Fruit fly (Drosophila melanogaster): ENCODE results near the gene GatA.
A peak's percentile ranks its signal among the peaks of the same experiment; 100 is the strongest.

Gene GatA

dm6 chr3R:19014742-19015422 lies 13.8 kb downstream of the GatA start (continued):
- no peak for TF ChIP-seq hkb (optimal IDR thresholded peaks at IDR 0.05)
- TF ChIP-seq hkb (GFP tag; IDR thresholded peaks at IDR 0.05): peak; percentile 55
- no peak for TF ChIP-seq CG15696 (tag; optimal IDR thresholded peaks at IDR 0.05)
- no peak for TF ChIP-seq cwo (GFP tag; optimal IDR thresholded peaks at IDR 0.05)
- no peak for TF ChIP-seq pros (GFP tag; optimal IDR thresholded peaks at IDR 0.05)
- peak; percentile 52 for TF ChIP-seq D19A (tag; optimal IDR thresholded peaks at IDR 0.05)
- TF ChIP-seq CG1529 (GFP tag; optimal IDR thresholded peaks at IDR 0.05): no peak
- TF ChIP-seq D (optimal IDR thresholded peaks at IDR 0.05): no peak
- peak; percentile 62 for TF ChIP-seq D (GFP tag; optimal IDR thresholded peaks at IDR 0.05)
- no peak for TF ChIP-seq kay (GFP tag; optimal IDR thresholded peaks at IDR 0.05)
- TF ChIP-seq CG10321 (GFP tag; IDR thresholded peaks at IDR 0.05): no peak
- no peak for TF ChIP-seq sd (tag; optimal IDR thresholded peaks at IDR 0.05)
- no peak for TF ChIP-seq CG16779 (GFP tag; IDR thresholded peaks at IDR 0.05)
- TF ChIP-seq CoRest (tag; optimal IDR thresholded peaks at IDR 0.05): peak; percentile 42
- TF ChIP-seq psq (GFP tag; optimal IDR thresholded peaks at IDR 0.05): no peak
- no peak for TF ChIP-seq Hmx (GFP tag; optimal IDR thresholded peaks at IDR 0.05)
- no peak for TF ChIP-seq knrl (GFP tag; IDR thresholded peaks at IDR 0.05; ENCODE audit: partially characterized antibody)
- no peak for TF ChIP-seq tna (GFP tag; IDR thresholded peaks at IDR 0.05; ENCODE audit: partially characterized antibody)
- no peak for TF ChIP-seq CG16813 (GFP tag; IDR thresholded peaks at IDR 0.05; ENCODE audit: partially characterized antibody)
- TF ChIP-seq fu2 (GFP tag; optimal IDR thresholded peaks at IDR 0.05): no peak
- TF ChIP-seq H15 (GFP tag; IDR thresholded peaks at IDR 0.05): peak; percentile 62; the same call in 2 of the 3 replicates
- TF ChIP-seq Deaf1 (tag; optimal IDR thresholded peaks at IDR 0.05): no peak
- no peak for TF ChIP-seq Atf3 (GFP tag; optimal IDR thresholded peaks at IDR 0.05)
- TF ChIP-seq zen2 (GFP tag; IDR thresholded peaks at IDR 0.05; ENCODE audit: partially characterized antibody): no peak
- no peak for TF ChIP-seq CHES-1-like (GFP tag; optimal IDR thresholded peaks at IDR 0.05)
- no peak for TF ChIP-seq usp (GFP tag; optimal IDR thresholded peaks at IDR 0.05)
- peak; percentile 60 for TF ChIP-seq CG7839 (tag; optimal IDR thresholded peaks at IDR 0.05)
- no peak for TF ChIP-seq crp (GFP tag; optimal IDR thresholded peaks at IDR 0.05)
- TF ChIP-seq stc (GFP tag; IDR thresholded peaks at IDR 0.05): peak; percentile 58
- TF ChIP-seq D19B (GFP tag; optimal IDR thresholded peaks at IDR 0.05): no peak
- TF ChIP-seq CG1647 (GFP tag; optimal IDR thresholded peaks at IDR 0.05): no peak
- peak; percentile 48 for TF ChIP-seq fd96Cb (tag; optimal IDR thresholded peaks at IDR 0.05)
- TF ChIP-seq NC2β (GFP tag; optimal IDR thresholded peaks at IDR 0.05): no peak
- TF ChIP-seq Jarid2 (GFP tag; optimal IDR thresholded peaks at IDR 0.05): no peak
- no peak for TF ChIP-seq CG8478 (optimal IDR thresholded peaks at IDR 0.05)
- no peak for TF ChIP-seq yki (optimal IDR thresholded peaks at IDR 0.05)
- no peak for TF ChIP-seq zfh2 (GFP tag; optimal IDR thresholded peaks at IDR 0.05)
- no peak for TF ChIP-seq lilli (GFP tag; optimal IDR thresholded peaks at IDR 0.05)
- no peak for TF ChIP-seq TFAM (GFP tag; optimal IDR thresholded peaks at IDR 0.05)
- TF ChIP-seq CG18262 (tag; optimal IDR thresholded peaks at IDR 0.05): peak; percentile 72
- TF ChIP-seq schlank (tag; optimal IDR thresholded peaks at IDR 0.05): no peak
- TF ChIP-seq Dfd (GFP tag; optimal IDR thresholded peaks at IDR 0.05): no peak
- peak; percentile 65; the same call in 1 of the 2 replicates for TF ChIP-seq CG6689 (GFP tag; IDR thresholded peaks at IDR 0.05)
- no peak for TF ChIP-seq en (GFP tag; optimal IDR thresholded peaks at IDR 0.05)
- no peak for TF ChIP-seq CG4854 (GFP tag; optimal IDR thresholded peaks at IDR 0.05)
- TF ChIP-seq CG6254 (GFP tag; optimal IDR thresholded peaks at IDR 0.05): peak; percentile 59
- no peak for TF ChIP-seq HmgZ (tag; optimal IDR thresholded peaks at IDR 0.05)
- TF ChIP-seq repo (GFP tag; optimal IDR thresholded peaks at IDR 0.05): no peak
- TF ChIP-seq Doc3 (GFP tag; IDR thresholded peaks at IDR 0.05; ENCODE audit: partially characterized antibody): no peak
- peak; percentile 78 for TF ChIP-seq Sox102F (GFP tag; optimal IDR thresholded peaks at IDR 0.05)
- TF ChIP-seq vnd (GFP tag; IDR thresholded peaks at IDR 0.05; ENCODE audit: partially characterized antibody): no peak
